Fruit fly (Drosophila melanogaster) whole organism, embryonic: ENCODE measurements around the gene CG14511.

Source experiments
- Aef1 ChIP-seq: fragments of 200-800 bp; sonication (Bioruptor generic); IDR thresholded peaks from 3 replicates; pipeline ENCODE4 v1.3.6; 2022; ENCODE audit warnings: missing biosample characterization, missing genetic modification characterization
- CG10366 ChIP-seq: fragments of 200-800 bp; sonication (Bioruptor generic); IDR thresholded peaks from 2 replicates; pipeline ENCODE4 v1.3.6; 2022; ENCODE audit warnings: missing biosample characterization, missing genetic modification characterization
- CG10979 ChIP-seq: fragments of 200-800 bp; sonication (Bioruptor generic); optimal IDR thresholded peaks from 2 replicates; lab custom pipeline; 2018; ENCODE audit warnings: missing biosample characterization, mild to moderate bottlenecking, missing genetic modification characterization, moderate library complexity
- CG11504 ChIP-seq: fragments of 200-800 bp; sonication (Bioruptor generic); optimal IDR thresholded peaks from 3 replicates; lab custom pipeline; 2019; ENCODE audit warnings: missing biosample characterization, mild to moderate bottlenecking, missing genetic modification characterization, moderate library complexity
- CG13775 ChIP-seq: fragments of 200-800 bp; sonication (Bioruptor generic); optimal IDR thresholded peaks from 3 replicates; lab custom pipeline; 2017; ENCODE audit warnings: missing biosample characterization, mild to moderate bottlenecking, missing genetic modification characterization
- CG14014 ChIP-seq: fragments of 200-800 bp; sonication (Bioruptor generic); IDR thresholded peaks from 2 replicates; pipeline ENCODE4 v1.3.6; 2022; ENCODE audit warnings: missing biosample characterization, missing genetic modification characterization
- CG15011 ChIP-seq: fragments of 200-800 bp; sonication (Bioruptor generic); optimal IDR thresholded peaks from 3 replicates; lab custom pipeline; 2018; ENCODE audit warnings: missing biosample characterization, mild to moderate bottlenecking, missing genetic modification characterization
- CG16863 ChIP-seq: fragments of 200-800 bp; sonication (Bioruptor generic); optimal IDR thresholded peaks from 3 replicates; lab custom pipeline; 2016; ENCODE audit warnings: missing biosample characterization, missing genetic modification characterization
- CG17361 ChIP-seq: fragments of 200-800 bp; sonication (Bioruptor generic); IDR thresholded peaks from 3 replicates; pipeline ENCODE4 v1.3.6; 2022; ENCODE audit warnings: missing biosample characterization, missing genetic modification characterization
- CG17612 ChIP-seq: fragments of 200-800 bp; sonication (Bioruptor generic); IDR thresholded peaks from 2 replicates; pipeline ENCODE4 v1.3.6; 2022; ENCODE audit warnings: missing biosample characterization, missing genetic modification characterization
- CG30020 ChIP-seq: fragments of 200-800 bp; optimal IDR thresholded peaks from 2 replicates; lab custom pipeline; 2019; ENCODE audit warnings: missing biosample characterization, mild to moderate bottlenecking, missing genetic modification characterization, moderate library complexity
- CG30403 ChIP-seq: fragments of 200-800 bp; sonication (Bioruptor generic); optimal IDR thresholded peaks from 3 replicates; lab custom pipeline; 2016; ENCODE audit warnings: missing biosample characterization, missing genetic modification characterization
- CG32767 ChIP-seq: fragments of 200-800 bp; sonication (Bioruptor generic); IDR thresholded peaks from 2 replicates; pipeline ENCODE4 v1.3.6; 2022; ENCODE audit warnings: missing biosample characterization, missing genetic modification characterization
- CG3281 ChIP-seq: fragments of 200-800 bp; sonication (Bioruptor generic); optimal IDR thresholded peaks from 3 replicates; lab custom pipeline; 2017; ENCODE audit warnings: missing biosample characterization, mild to moderate bottlenecking, missing genetic modification characterization
- CG3995 ChIP-seq: fragments of 200-800 bp; sonication (Bioruptor generic); optimal IDR thresholded peaks from 3 replicates; lab custom pipeline; 2016; ENCODE audit warnings: missing biosample characterization, missing genetic modification characterization
- CG43689 ChIP-seq: fragments of 200-800 bp; sonication (Bioruptor generic); IDR thresholded peaks from 2 replicates; pipeline ENCODE4 v1.3.6; 2022; ENCODE audit warnings: missing biosample characterization, missing genetic modification characterization
- CG4617 ChIP-seq: fragments of 200-800 bp; sonication (Bioruptor generic); optimal IDR thresholded peaks from 3 replicates; lab custom pipeline; 2016; ENCODE audit warnings: missing biosample characterization, missing genetic modification characterization, borderline replicate concordance
- CG7357 ChIP-seq: fragments of 200-800 bp; sonication (Bioruptor generic); IDR thresholded peaks from 3 replicates; pipeline ENCODE4 v1.3.6; 2022; ENCODE audit warnings: missing biosample characterization, missing genetic modification characterization
- CG8281 ChIP-seq: fragments of 200-800 bp; sonication (Bioruptor generic); optimal IDR thresholded peaks from 2 replicates; lab custom pipeline; 2018; ENCODE audit warnings: missing biosample characterization, mild to moderate bottlenecking, missing genetic modification characterization, moderate library complexity
- CG9727 ChIP-seq: fragments of 200-800 bp; sonication (Bioruptor generic); optimal IDR thresholded peaks from 3 replicates; lab custom pipeline; 2017; ENCODE audit warnings: missing biosample characterization, mild to moderate bottlenecking, missing genetic modification characterization
- CG9932 ChIP-seq: fragments of 200-800 bp; sonication (Bioruptor generic); IDR thresholded peaks from 2 replicates; pipeline ENCODE4 v1.3.6; 2022; ENCODE audit warnings: missing biosample characterization, missing genetic modification characterization
- CTCF ChIP-seq: fragments of 200-800 bp; sonication (Bioruptor generic); optimal IDR thresholded peaks from 2 replicates; lab custom pipeline; 2017; ENCODE audit warnings: missing biosample characterization, mild to moderate bottlenecking, missing genetic modification characterization, moderate library complexity
- CkIIα-i1 ChIP-seq: fragments of 200-800 bp; sonication (Bioruptor generic); IDR thresholded peaks from 2 replicates; pipeline ENCODE4 v1.3.6; 2022; ENCODE audit warnings: missing biosample characterization, missing genetic modification characterization
- Dip3 ChIP-seq: fragments of 200-800 bp; sonication (Bioruptor generic); optimal IDR thresholded peaks from 3 replicates; lab custom pipeline; 2016; ENCODE audit warnings: missing biosample characterization, missing genetic modification characterization
- Elba2 ChIP-seq: fragments of 200-800 bp; sonication (Bioruptor generic); optimal IDR thresholded peaks from 3 replicates; lab custom pipeline; 2016; ENCODE audit warnings: missing biosample characterization, missing genetic modification characterization
- Fer3 ChIP-seq: fragments of 200-800 bp; sonication (Bioruptor generic); optimal IDR thresholded peaks from 2 replicates; lab custom pipeline; 2018; ENCODE audit warnings: missing biosample characterization, mild to moderate bottlenecking, missing genetic modification characterization, moderate library complexity
- HLH3B ChIP-seq: fragments of 200-800 bp; sonication (Bioruptor generic); IDR thresholded peaks from 2 replicates; pipeline ENCODE4 v1.3.6; 2022; ENCODE audit warnings: missing biosample characterization, missing genetic modification characterization
- MBD-R2 ChIP-seq: fragments of 200-800 bp; sonication (Bioruptor generic); IDR thresholded peaks from 2 replicates; pipeline ENCODE4 v1.3.6; 2022; ENCODE audit warnings: missing biosample characterization, missing genetic modification characterization
- Max ChIP-seq: fragments of 200-800 bp; sonication (Bioruptor generic); optimal IDR thresholded peaks from 2 replicates; lab custom pipeline; 2016; ENCODE audit warnings: missing biosample characterization, mild to moderate bottlenecking, missing genetic modification characterization
- NC2α ChIP-seq: fragments of 200-800 bp; sonication (Bioruptor generic); optimal IDR thresholded peaks from 2 replicates; lab custom pipeline; 2016; ENCODE audit warnings: missing biosample characterization, missing genetic modification characterization
- Rfx ChIP-seq: fragments of 200-800 bp; sonication (Bioruptor generic); IDR thresholded peaks from 2 replicates; pipeline ENCODE4 v1.3.6; 2022; ENCODE audit warnings: missing biosample characterization, missing genetic modification characterization
- Scr ChIP-seq: fragments of 200-800 bp; sonication (Bioruptor generic); IDR thresholded peaks from 2 replicates; pipeline ENCODE4 v1.3.6; 2022; ENCODE audit warnings: missing biosample characterization, missing genetic modification characterization; ENCODE audit not compliant: partially characterized antibody
- Sry-δ ChIP-seq: fragments of 200-800 bp; sonication (Bioruptor generic); optimal IDR thresholded peaks from 2 replicates; lab custom pipeline; 2016; ENCODE audit warnings: missing biosample characterization, missing genetic modification characterization
- Stat92E ChIP-seq, 3 experiments: fragments of >200 bp in 2 of 3; fragments of 200-800 bp in 1 of 3; sonication (Bioruptor generic) in 1 of 3; optimal IDR thresholded peaks; 2 replicates each; lab custom pipeline; 2017 to 2019; ENCODE audit warnings: missing biosample characterization in 3 of 3, missing genetic modification characterization in 3 of 3, mild to moderate bottlenecking in 1 of 3, moderate library complexity in 1 of 3
- aop ChIP-seq: fragments of 200-800 bp; sonication (Bioruptor generic); IDR thresholded peaks from 2 replicates; pipeline ENCODE4 v1.3.6; 2022; ENCODE audit warnings: missing biosample characterization, missing genetic modification characterization
- crp ChIP-seq, 2 experiments: fragments of 200-800 bp; sonication (Bioruptor generic); optimal IDR thresholded peaks; 2 replicates in 1 of 2; 3 replicates in 1 of 2; lab custom pipeline; 2017; ENCODE audit warnings: missing biosample characterization in 2 of 2, missing genetic modification characterization in 2 of 2, mild to moderate bottlenecking in 1 of 2, moderate library complexity in 1 of 2
- dati ChIP-seq: fragments of 200-800 bp; sonication (Bioruptor generic); IDR thresholded peaks from 2 replicates; pipeline ENCODE4 v1.3.6; 2022; ENCODE audit warnings: missing biosample characterization, missing genetic modification characterization
- jing ChIP-seq: fragments of 200-800 bp; sonication (Bioruptor generic); optimal IDR thresholded peaks from 2 replicates; lab custom pipeline; 2018; ENCODE audit warnings: missing biosample characterization, mild to moderate bottlenecking, missing genetic modification characterization
- nmo ChIP-seq: fragments of 200-800 bp; sonication (Bioruptor generic); optimal IDR thresholded peaks from 2 replicates; lab custom pipeline; 2018; ENCODE audit warnings: missing biosample characterization, mild to moderate bottlenecking, missing genetic modification characterization, moderate library complexity
- pnt ChIP-seq: fragments of 200-800 bp; sonication (Bioruptor generic); optimal IDR thresholded peaks from 3 replicates; lab custom pipeline; 2016; ENCODE audit warnings: missing biosample characterization, missing genetic modification characterization
- pzg ChIP-seq: fragments of 200-800 bp; sonication (Bioruptor generic); optimal IDR thresholded peaks from 3 replicates; lab custom pipeline; 2018; ENCODE audit warnings: missing biosample characterization, mild to moderate bottlenecking, missing genetic modification characterization, moderate library complexity
- sens ChIP-seq: fragments of 200-800 bp; sonication (Bioruptor generic); peaks from one replicate; lab custom pipeline; 2016; ENCODE audit warnings: missing biosample characterization, missing genetic modification characterization
- sqz ChIP-seq: fragments of 200-800 bp; sonication (Bioruptor generic); optimal IDR thresholded peaks from 3 replicates; lab custom pipeline; 2018; ENCODE audit warnings: missing biosample characterization, mild to moderate bottlenecking, missing genetic modification characterization
- ssp ChIP-seq: fragments of 200-800 bp; sonication (Bioruptor generic); IDR thresholded peaks from 2 replicates; pipeline ENCODE4 v1.3.6; 2022; ENCODE audit warnings: missing biosample characterization, missing genetic modification characterization
- stwl ChIP-seq: fragments of 200-800 bp; sonication (Bioruptor generic); optimal IDR thresholded peaks from 3 replicates; lab custom pipeline; 2018; ENCODE audit warnings: missing biosample characterization, mild to moderate bottlenecking, missing genetic modification characterization, moderate library complexity
- tna ChIP-seq: fragments of 200-800 bp; sonication (Bioruptor generic); IDR thresholded peaks from 2 replicates; pipeline ENCODE4 v1.3.6; 2022; ENCODE audit warnings: missing biosample characterization, missing genetic modification characterization; ENCODE audit not compliant: partially characterized antibody
- toy ChIP-seq: fragments of 200-800 bp; sonication (Bioruptor generic); IDR thresholded peaks from 2 replicates; pipeline ENCODE4 v1.3.6; 2022; ENCODE audit warnings: missing biosample characterization, missing genetic modification characterization
- trem ChIP-seq: fragments of 200-800 bp; optimal IDR thresholded peaks from 3 replicates; lab custom pipeline; 2019; ENCODE audit warnings: missing biosample characterization, mild to moderate bottlenecking, missing genetic modification characterization, moderate library complexity
- tup ChIP-seq: fragments of 200-800 bp; sonication (Bioruptor generic); optimal IDR thresholded peaks from 2 replicates; lab custom pipeline; 2016; ENCODE audit warnings: missing biosample characterization, mild to moderate bottlenecking, missing genetic modification characterization, moderate library complexity
- zfh2 ChIP-seq: fragments of 200-800 bp; sonication (Bioruptor generic); optimal IDR thresholded peaks from 2 replicates; lab custom pipeline; 2016; ENCODE audit warnings: missing biosample characterization, missing genetic modification characterization

CG14511 gene

DNA sequence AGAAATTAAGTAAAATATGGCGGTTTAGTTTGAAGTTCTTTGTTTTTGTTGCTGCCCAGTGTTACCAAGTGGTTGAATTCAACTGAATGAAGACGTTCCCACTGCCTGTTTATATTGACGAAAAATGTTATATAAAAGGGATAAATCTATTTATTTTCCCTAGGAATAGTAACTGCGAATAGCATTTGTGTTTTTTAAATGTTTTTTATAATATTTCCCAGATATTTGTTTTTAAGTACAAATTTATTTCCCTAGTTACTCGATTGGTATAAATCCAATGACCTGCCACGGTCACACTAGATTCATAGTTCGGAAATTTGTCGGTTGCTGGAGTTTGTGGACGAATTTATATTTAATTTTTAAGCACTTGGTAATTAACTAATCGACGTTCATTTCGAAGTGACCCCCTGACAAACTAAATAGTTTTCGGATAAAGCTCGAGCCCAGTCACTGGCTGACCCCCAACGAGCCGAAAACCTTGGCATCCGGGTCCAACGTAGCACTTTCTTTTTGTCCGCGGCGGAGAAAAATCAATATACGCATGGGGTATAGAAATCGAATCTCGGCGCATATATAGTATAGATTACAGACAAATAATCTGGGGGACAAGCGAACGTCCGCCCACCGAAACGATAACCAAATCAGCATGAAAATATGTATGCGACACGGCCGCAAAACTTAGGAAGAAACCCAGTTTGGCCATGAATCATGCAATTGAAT, 15.6 kb downstream of the CG14511 start, which contains the start of the genes dgt6 and Vha100-1 (continued):
- no peak for TF ChIP-seq CG10366 (GFP tag; lab: Robert Waterston, UW)
- TF ChIP-seq Sry-δ (GFP tag; lab: Kevin White, UChicago), result peak; percentile 46
- TF ChIP-seq stwl (tag; lab: Kevin White, UChicago), result peak; percentile 82
- no peak for TF ChIP-seq dati (GFP tag; lab: Robert Waterston, UW)
- peak; percentile 40 for TF ChIP-seq CG9727 (GFP tag; lab: Kevin White, UChicago)
- TF ChIP-seq CG30403 (GFP tag; lab: Kevin White, UChicago), result peak; percentile 51
- TF ChIP-seq nmo, result peak; percentile 65
- TF ChIP-seq CG17612 (GFP tag; lab: Robert Waterston, UW), result no peak
- no peak for TF ChIP-seq CG17361 (GFP tag; lab: Robert Waterston, UW)
- peak; percentile 42 for TF ChIP-seq Max (GFP tag; lab: Kevin White, UChicago)
- TF ChIP-seq CG10979 (tag; lab: Kevin White, UChicago), result peak; percentile 9
- TF ChIP-seq sens (GFP tag; lab: Kevin White, UChicago), result peak; percentile 74
- TF ChIP-seq Scr, result peak; percentile 27; the same call in 1 of the 2 replicates
- TF ChIP-seq ssp (GFP tag; lab: Robert Waterston, UW), result peak; percentile 87
- TF ChIP-seq aop, result no peak
- peak; percentile 98 for TF ChIP-seq CG7357 (GFP tag; lab: Robert Waterston, UW)
- no peak for TF ChIP-seq tna (GFP tag; lab: Robert Waterston, UW)
- TF ChIP-seq Elba2, result peak; percentile 11
- TF ChIP-seq CG30020, result peak; percentile 70
- no peak for TF ChIP-seq jing (GFP tag; lab: Kevin White, UChicago)
- 0 out of 2 replicates have a peak, but pooled peaks have one; percentile 8 for TF ChIP-seq Rfx (GFP tag; lab: Robert Waterston, UW)
- no peak for TF ChIP-seq zfh2
- no peak for TF ChIP-seq toy (GFP tag; lab: Robert Waterston, UW)
- peak; percentile 61 for TF ChIP-seq CTCF (GFP tag; lab: Kevin White, UChicago)
- peak; percentile 13 for TF ChIP-seq CG3995 (GFP tag; lab: Kevin White, UChicago)
- TF ChIP-seq crp (GFP tag; optimal IDR thresholded peaks at IDR 0.05; lab: Kevin White, UChicago), result peak in 1 of 2 experiments; percentile 9
- TF ChIP-seq CG14014 (GFP tag; lab: Robert Waterston, UW), result no peak
- no peak for TF ChIP-seq CG15011 (GFP tag; lab: Kevin White, UChicago)
- TF ChIP-seq NC2α (GFP tag; lab: Kevin White, UChicago), result no peak
- 0 out of 2 replicates have a peak, but pooled peaks have one; percentile 21 for TF ChIP-seq CG9932 (GFP tag; lab: Robert Waterston, UW)
- no peak for TF ChIP-seq CG8281 (tag; lab: Kevin White, UChicago)
- TF ChIP-seq sqz (GFP tag; lab: Kevin White, UChicago), result no peak
- peak; percentile 89 for TF ChIP-seq Aef1
- TF ChIP-seq CG3281, result no peak
- peak; percentile 65 for TF ChIP-seq MBD-R2
- TF ChIP-seq pzg (GFP tag; lab: Kevin White, UChicago), result peak; percentile 77
- TF ChIP-seq Stat92E (GFP tag; optimal IDR thresholded peaks at IDR 0.05; lab: Kevin White, UChicago), result peak in 1 of 3 experiments; percentile 32
- TF ChIP-seq Dip3 (GFP tag; lab: Kevin White, UChicago), result no peak
- TF ChIP-seq CG13775, result no peak
- peak; percentile 83 for TF ChIP-seq trem (tag; lab: Kevin White, UChicago)
- TF ChIP-seq HLH3B, result no peak
- TF ChIP-seq CkIIα-i1 (GFP tag; lab: Robert Waterston, UW), result no peak
- peak; percentile 6 for TF ChIP-seq Fer3 (tag; lab: Kevin White, UChicago)
- TF ChIP-seq CG43689 (GFP tag; lab: Robert Waterston, UW), result no peak
- TF ChIP-seq tup, result no peak
- TF ChIP-seq CG11504 (tag; lab: Kevin White, UChicago), result no peak
- no peak for TF ChIP-seq pnt (GFP tag; lab: Kevin White, UChicago)
- no peak for TF ChIP-seq CG16863 (GFP tag; lab: Kevin White, UChicago)
- TF ChIP-seq CG4617 (GFP tag; lab: Kevin White, UChicago), result peak; percentile 59
- no peak for TF ChIP-seq CG32767 (GFP tag; lab: Robert Waterston, UW)
